Fruit fly (Drosophila melanogaster) whole organism, embryonic: ENCODE results near the gene wdb.

Source experiments
- CG10147 ChIP-seq: fragments of 200-800 bp; sonication (Bioruptor generic); optimal IDR thresholded peaks from 2 replicates; lab custom pipeline; 2019; ENCODE audit warnings: missing biosample characterization, mild to moderate bottlenecking, missing genetic modification characterization, moderate library complexity
- CG10274 ChIP-seq: fragments of 200-800 bp; sonication (Bioruptor generic); optimal IDR thresholded peaks from 3 replicates; lab custom pipeline; 2017; ENCODE audit warnings: missing biosample characterization, mild to moderate bottlenecking, missing genetic modification characterization
- CG10366 ChIP-seq: fragments of 200-800 bp; sonication (Bioruptor generic); IDR thresholded peaks from 2 replicates; pipeline ENCODE4 v1.3.6; 2022; ENCODE audit warnings: missing biosample characterization, missing genetic modification characterization
- CG11093 ChIP-seq: fragments of 200-800 bp; sonication (Bioruptor generic); IDR thresholded peaks from 3 replicates; pipeline ENCODE4 v1.3.6; 2022; ENCODE audit warnings: missing biosample characterization, missing genetic modification characterization
- CG1233 ChIP-seq: fragments of 200-800 bp; sonication (Bioruptor generic); optimal IDR thresholded peaks from 4 replicates; lab custom pipeline; 2018; ENCODE audit warnings: missing biosample characterization, mild to moderate bottlenecking, missing genetic modification characterization
- CG13424 ChIP-seq: fragments of 200-800 bp; sonication (Bioruptor generic); optimal IDR thresholded peaks from 2 replicates; lab custom pipeline; 2019; ENCODE audit warnings: missing biosample characterization, mild to moderate bottlenecking, missing genetic modification characterization, moderate library complexity
- CG1529 ChIP-seq: fragments of 200-800 bp; sonication (Bioruptor generic); optimal IDR thresholded peaks from 3 replicates; lab custom pipeline; 2018; ENCODE audit warnings: missing biosample characterization, missing genetic modification characterization
- CG16813 ChIP-seq: fragments of 200-800 bp; sonication (Bioruptor generic); IDR thresholded peaks from 3 replicates; pipeline ENCODE4 v1.3.6; 2022; ENCODE audit warnings: missing biosample characterization, missing genetic modification characterization; ENCODE audit not compliant: partially characterized antibody
- CG17912 ChIP-seq: fragments of 200-800 bp; sonication (Bioruptor generic); optimal IDR thresholded peaks from 2 replicates; lab custom pipeline; 2018; ENCODE audit warnings: missing biosample characterization, mild to moderate bottlenecking, missing genetic modification characterization
- CG18619 ChIP-seq: fragments of 200-800 bp; sonication (Bioruptor generic); optimal IDR thresholded peaks from 3 replicates; lab custom pipeline; 2017; ENCODE audit warnings: missing biosample characterization, mild to moderate bottlenecking, missing genetic modification characterization
- CG18764 ChIP-seq: fragments of 200-800 bp; sonication (Bioruptor generic); optimal IDR thresholded peaks from 3 replicates; lab custom pipeline; 2016; ENCODE audit warnings: missing biosample characterization, missing genetic modification characterization
- CG33213 ChIP-seq: fragments of 200-800 bp; sonication (Bioruptor generic); optimal IDR thresholded peaks from 3 replicates; lab custom pipeline; 2016; ENCODE audit warnings: missing biosample characterization, missing genetic modification characterization
- CG33557 ChIP-seq: fragments of 200-800 bp; sonication (Bioruptor generic); optimal IDR thresholded peaks from 2 replicates; lab custom pipeline; 2019; ENCODE audit warnings: missing biosample characterization, mild to moderate bottlenecking, missing genetic modification characterization, moderate library complexity
- CG34376 ChIP-seq: fragments of 200-800 bp; sonication (Bioruptor generic); optimal IDR thresholded peaks from 2 replicates; lab custom pipeline; 2018; ENCODE audit warnings: missing biosample characterization, mild to moderate bottlenecking, missing genetic modification characterization
- CG4328 ChIP-seq: fragments of 200-800 bp; sonication (Bioruptor generic); optimal IDR thresholded peaks from 3 replicates; lab custom pipeline; 2017; ENCODE audit warnings: missing biosample characterization, missing genetic modification reagents, missing genetic modification characterization
- CG6175 ChIP-seq: fragments of 200-800 bp; sonication (Bioruptor generic); IDR thresholded peaks from 3 replicates; pipeline ENCODE4 v1.3.6; 2022; ENCODE audit warnings: missing biosample characterization, missing genetic modification characterization
- CG8765 ChIP-seq: fragments of 200-800 bp; sonication (Bioruptor generic); IDR thresholded peaks from 2 replicates; pipeline ENCODE4 v1.3.6; 2022; ENCODE audit warnings: missing biosample characterization, missing genetic modification characterization
- CG8924 ChIP-seq: fragments of 200-800 bp; optimal IDR thresholded peaks from 3 replicates; lab custom pipeline; 2019; ENCODE audit warnings: missing biosample characterization, mild to moderate bottlenecking, missing genetic modification characterization, moderate library complexity
- Dek ChIP-seq: fragments of 200-800 bp; sonication (Bioruptor generic); optimal IDR thresholded peaks from 3 replicates; lab custom pipeline; 2019; ENCODE audit warnings: missing biosample characterization, mild to moderate bottlenecking, missing genetic modification characterization, moderate library complexity
- Dfd ChIP-seq, 2 experiments: fragments of >200 bp; optimal IDR thresholded peaks; 2 replicates each; lab custom pipeline; 2017; ENCODE audit warnings: missing biosample characterization in 2 of 2, missing genetic modification characterization in 2 of 2
- E2f1 ChIP-seq: fragments of 200-800 bp; sonication (Bioruptor generic); IDR thresholded peaks from 2 replicates; pipeline ENCODE4 v1.3.6; 2022; ENCODE audit warnings: missing biosample characterization, missing genetic modification characterization
- HLH54F ChIP-seq: fragments of 200-800 bp; sonication (Bioruptor generic); optimal IDR thresholded peaks from 3 replicates; lab custom pipeline; 2016; ENCODE audit warnings: missing biosample characterization, missing genetic modification characterization
- Jarid2 ChIP-seq: fragments of 200-800 bp; sonication (Bioruptor generic); optimal IDR thresholded peaks from 3 replicates; lab custom pipeline; 2017; ENCODE audit warnings: mild to moderate bottlenecking, missing biosample characterization, missing genetic modification reagents, missing genetic modification characterization
- MESR4 ChIP-seq: fragments of 200-800 bp; sonication (Bioruptor generic); optimal IDR thresholded peaks from 2 replicates; lab custom pipeline; 2018; ENCODE audit warnings: missing biosample characterization, mild to moderate bottlenecking, missing genetic modification characterization, moderate library complexity
- Mrtf ChIP-seq: fragments of 200-800 bp; sonication (Bioruptor generic); IDR thresholded peaks from 3 replicates; pipeline ENCODE4 v1.3.6; 2022; ENCODE audit warnings: missing biosample characterization, missing genetic modification characterization
- NK7.1 ChIP-seq: fragments of 200-800 bp; sonication (Bioruptor generic); optimal IDR thresholded peaks from 3 replicates; lab custom pipeline; 2016; ENCODE audit warnings: missing biosample characterization, missing genetic modification characterization
- Oaz ChIP-seq: fragments of 200-800 bp; sonication (Bioruptor generic); IDR thresholded peaks from 2 replicates; pipeline ENCODE4 v1.3.6; 2022; ENCODE audit warnings: missing biosample characterization, missing genetic modification characterization
- Rx ChIP-seq: fragments of 200-800 bp; sonication (Bioruptor generic); IDR thresholded peaks from 2 replicates; pipeline ENCODE4 v1.3.6; 2022; ENCODE audit warnings: missing biosample characterization, missing genetic modification characterization
- Taf1 ChIP-seq: fragments of 200-800 bp; sonication (Bioruptor generic); IDR thresholded peaks from 2 replicates; pipeline ENCODE4 v1.3.6; 2022; ENCODE audit warnings: missing biosample characterization, missing genetic modification characterization
- bcd ChIP-seq: fragments of 200-800 bp; sonication (Bioruptor generic); optimal IDR thresholded peaks from 2 replicates; lab custom pipeline; 2017; ENCODE audit warnings: missing biosample characterization, mild to moderate bottlenecking, missing genetic modification characterization
- bowl ChIP-seq: fragments of 200-800 bp; sonication (Bioruptor generic); IDR thresholded peaks from 2 replicates; pipeline ENCODE4 v1.3.6; 2022; ENCODE audit warnings: missing biosample characterization, missing genetic modification characterization
- btn ChIP-seq: fragments of 200-800 bp; sonication (Bioruptor generic); optimal IDR thresholded peaks from 2 replicates; lab custom pipeline; 2016; ENCODE audit warnings: missing biosample characterization, missing genetic modification characterization
- cad ChIP-seq: fragments of >200 bp; optimal IDR thresholded peaks from 2 replicates; lab custom pipeline; 2017; ENCODE audit warnings: missing biosample characterization, missing genetic modification characterization
- hth ChIP-seq: fragments of >200 bp; optimal IDR thresholded peaks from 2 replicates; lab custom pipeline; 2017; ENCODE audit warnings: inconsistent platforms
- kay ChIP-seq: fragments of 200-800 bp; sonication (Bioruptor generic); optimal IDR thresholded peaks from 2 replicates; lab custom pipeline; 2016; ENCODE audit warnings: missing biosample characterization, missing genetic modification characterization
- lbe ChIP-seq: fragments of 200-800 bp; sonication (Bioruptor generic); optimal IDR thresholded peaks from 2 replicates; lab custom pipeline; 2016; ENCODE audit warnings: missing biosample characterization, mild to moderate bottlenecking, missing genetic modification characterization
- lmd ChIP-seq: fragments of 200-800 bp; sonication (Bioruptor generic); IDR thresholded peaks from 2 replicates; pipeline ENCODE4 v1.3.6; 2022; ENCODE audit warnings: missing biosample characterization, missing genetic modification characterization
- maf-S ChIP-seq: fragments of 200-800 bp; sonication (Bioruptor generic); optimal IDR thresholded peaks from 2 replicates; lab custom pipeline; 2016; ENCODE audit warnings: missing biosample characterization, missing genetic modification characterization
- mld ChIP-seq: fragments of 200-800 bp; sonication (Bioruptor generic); IDR thresholded peaks from 3 replicates; pipeline ENCODE4 v1.3.6; 2022; ENCODE audit warnings: missing biosample characterization, missing genetic modification characterization; ENCODE audit not compliant: partially characterized antibody
- nerfin-1 ChIP-seq: fragments of 200-800 bp; sonication (Bioruptor generic); optimal IDR thresholded peaks from 3 replicates; lab custom pipeline; 2019; ENCODE audit warnings: missing biosample characterization, mild to moderate bottlenecking, missing genetic modification characterization, moderate library complexity
- phol ChIP-seq: fragments of 200-800 bp; sonication (Bioruptor generic); optimal IDR thresholded peaks from 3 replicates; lab custom pipeline; 2018; ENCODE audit warnings: missing biosample characterization, mild to moderate bottlenecking, missing genetic modification characterization, moderate library complexity
- pros ChIP-seq: fragments of 200-800 bp; sonication (Bioruptor generic); optimal IDR thresholded peaks from 3 replicates; lab custom pipeline; 2019; ENCODE audit warnings: missing biosample characterization, mild to moderate bottlenecking, missing genetic modification characterization, moderate library complexity
- pum ChIP-seq: fragments of 200-800 bp; sonication (Bioruptor generic); optimal IDR thresholded peaks from 2 replicates; lab custom pipeline; 2016; ENCODE audit warnings: missing biosample characterization, missing genetic modification characterization
- sd ChIP-seq: fragments of 200-800 bp; sonication (Bioruptor generic); optimal IDR thresholded peaks from 3 replicates; lab custom pipeline; 2018; ENCODE audit warnings: missing biosample characterization, mild to moderate bottlenecking, missing genetic modification characterization, moderate library complexity
- shn ChIP-seq: fragments of 200-800 bp; sonication (Bioruptor generic); optimal IDR thresholded peaks from 3 replicates; lab custom pipeline; 2016; ENCODE audit warnings: missing biosample characterization, missing genetic modification characterization
- tll ChIP-seq, 2 experiments: fragments of 200-800 bp in 1 of 2; fragments of >200 bp in 1 of 2; sonication (Bioruptor generic) in 1 of 2; optimal IDR thresholded peaks; 2 replicates each; lab custom pipeline; 2017 to 2019; ENCODE audit warnings: missing biosample characterization in 2 of 2, missing genetic modification characterization in 2 of 2, mild to moderate bottlenecking in 1 of 2, moderate library complexity in 1 of 2
- tx ChIP-seq: fragments of 200-800 bp; sonication (Bioruptor generic); optimal IDR thresholded peaks from 2 replicates; lab custom pipeline; 2016; ENCODE audit warnings: missing biosample characterization, missing genetic modification characterization
- wek ChIP-seq: fragments of 200-800 bp; sonication (Bioruptor generic); optimal IDR thresholded peaks from 3 replicates; lab custom pipeline; 2018; ENCODE audit warnings: missing biosample characterization, mild to moderate bottlenecking, missing genetic modification characterization, moderate library complexity
- zen2 ChIP-seq: fragments of 200-800 bp; sonication (Bioruptor generic); IDR thresholded peaks from 3 replicates; pipeline ENCODE4 v1.3.6; 2022; ENCODE audit warnings: missing biosample characterization, missing genetic modification characterization; ENCODE audit not compliant: partially characterized antibody

Gene wdb

DNA sequence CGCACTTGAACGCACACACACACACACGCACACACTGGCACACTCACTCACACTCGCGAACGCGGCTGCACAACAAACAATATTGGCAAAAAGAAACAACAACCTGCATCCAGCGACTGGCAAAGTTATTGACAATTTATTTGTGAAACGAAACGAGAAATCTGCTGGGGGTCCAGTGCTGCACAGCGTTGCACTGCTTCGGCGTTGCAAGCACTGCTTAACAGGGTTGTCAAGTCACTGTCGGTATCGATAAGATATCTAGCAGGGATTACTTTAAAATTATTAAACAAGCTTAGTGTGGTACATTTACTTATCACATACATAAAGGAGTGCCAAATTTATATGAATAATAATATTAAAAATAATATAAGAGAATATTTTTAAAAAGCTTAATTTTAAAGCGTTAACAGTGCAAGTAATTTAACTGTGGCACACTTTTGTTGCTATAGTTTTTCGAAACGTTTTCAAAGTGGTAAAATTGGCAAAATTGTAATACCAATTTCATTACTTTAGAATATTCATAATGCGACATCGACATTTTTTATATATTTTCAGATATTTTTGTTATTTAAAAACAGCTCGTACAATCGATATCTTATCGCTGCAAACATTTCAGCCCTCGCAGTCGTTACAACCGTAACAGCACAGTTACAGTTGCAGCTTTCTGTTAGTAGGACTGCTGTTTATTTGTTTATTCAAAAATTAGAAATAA is 25.3 kb upstream of the wdb start, which contains the start of the genes dsd and Tusp (continued):
- TF ChIP-seq CG10147 (GFP tag; lab: Kevin White, UChicago) = peak; percentile 36
- TF ChIP-seq pum (GFP tag; lab: Kevin White, UChicago) = peak; percentile 54
- TF ChIP-seq kay (GFP tag; lab: Kevin White, UChicago) = peak; percentile 52
- peak; percentile 57 for TF ChIP-seq CG1233 (GFP tag; lab: Kevin White, UChicago)
- TF ChIP-seq CG34376 (GFP tag; lab: Kevin White, UChicago) = no peak
- peak; percentile 33 for TF ChIP-seq CG1529 (GFP tag; lab: Kevin White, UChicago)
- peak; percentile 26 for TF ChIP-seq btn
- TF ChIP-seq CG8765 (GFP tag; lab: Robert Waterston, UW) = peak; percentile 42
- 0 out of 3 replicates have a peak, but pooled peaks have one; percentile 53 for TF ChIP-seq CG11093 (GFP tag; lab: Robert Waterston, UW)
- TF ChIP-seq tll (GFP tag; optimal IDR thresholded peaks at IDR 0.05; lab: Kevin White, UChicago) = no peak
- TF ChIP-seq CG33557 (GFP tag; lab: Kevin White, UChicago) = peak; percentile 36
- TF ChIP-seq Dek (tag; lab: Kevin White, UChicago) = peak; percentile 69
- TF ChIP-seq nerfin-1 = no peak
- no peak for TF ChIP-seq NK7.1 (GFP tag; lab: Kevin White, UChicago)
- TF ChIP-seq pros (GFP tag; lab: Kevin White, UChicago) = no peak
- peak; percentile 17 for TF ChIP-seq wek (GFP tag; lab: Kevin White, UChicago)
- peak; percentile 66 for TF ChIP-seq tx (GFP tag; lab: Kevin White, UChicago)
- TF ChIP-seq CG13424 = peak; percentile 76
- peak; percentile 69 for TF ChIP-seq maf-S
- peak; percentile 58 for TF ChIP-seq E2f1
- peak; percentile 75 for TF ChIP-seq Mrtf
- no peak for TF ChIP-seq Dfd (GFP tag; optimal IDR thresholded peaks at IDR 0.05; lab: Kevin White, UChicago)
- peak; percentile 20; the same call in 1 of the 2 replicates for TF ChIP-seq Oaz (GFP tag; lab: Robert Waterston, UW)
- TF ChIP-seq CG16813 (GFP tag; lab: Robert Waterston, UW) = peak; percentile 59
- TF ChIP-seq CG8924 (tag; lab: Kevin White, UChicago) = peak; percentile 64
- TF ChIP-seq phol (tag; lab: Kevin White, UChicago) = peak; percentile 79
- TF ChIP-seq lmd (GFP tag; lab: Robert Waterston, UW) = peak; percentile 72
- TF ChIP-seq cad (GFP tag; lab: Kevin White, UChicago) = no peak
- TF ChIP-seq CG6175 (GFP tag; lab: Robert Waterston, UW) = peak; percentile 59; the same call in 1 of the 3 replicates
- peak; percentile 63 for TF ChIP-seq CG18619 (GFP tag; lab: Kevin White, UChicago)
- peak; percentile 82 for TF ChIP-seq MESR4 (GFP tag; lab: Kevin White, UChicago)
- TF ChIP-seq sd (tag; lab: Kevin White, UChicago) = no peak
- peak; percentile 52 for TF ChIP-seq CG4328
- no peak for TF ChIP-seq hth (lab: Kevin White, UChicago)
- no peak for TF ChIP-seq zen2 (GFP tag; lab: Robert Waterston, UW)
- TF ChIP-seq CG17912 = peak; percentile 11
- TF ChIP-seq bcd (GFP tag; lab: Kevin White, UChicago) = peak; percentile 65
- peak; percentile 78 for TF ChIP-seq CG18764 (GFP tag; lab: Kevin White, UChicago)
- peak; percentile 26 for TF ChIP-seq lbe (GFP tag; lab: Kevin White, UChicago)
- peak; percentile 82 for TF ChIP-seq HLH54F (GFP tag; lab: Kevin White, UChicago)
- TF ChIP-seq CG33213 (GFP tag; lab: Kevin White, UChicago) = peak; percentile 64
- peak; percentile 75 for TF ChIP-seq shn (GFP tag; lab: Kevin White, UChicago)
- no peak for TF ChIP-seq mld (GFP tag; lab: Robert Waterston, UW)
- TF ChIP-seq Rx (GFP tag; lab: Robert Waterston, UW) = peak; percentile 68
- TF ChIP-seq CG10274 (GFP tag; lab: Kevin White, UChicago) = peak; percentile 23
- TF ChIP-seq bowl (GFP tag; lab: Robert Waterston, UW) = no peak
- peak; percentile 34 for TF ChIP-seq Jarid2 (GFP tag; lab: Kevin White, UChicago)
- peak; percentile 25; the same call in 1 of the 2 replicates for TF ChIP-seq Taf1 (GFP tag; lab: Robert Waterston, UW)
- peak; percentile 68 for TF ChIP-seq CG10366 (GFP tag; lab: Robert Waterston, UW)
